Worm (Caenorhabditis elegans) whole organism, late embryonic: Measurements from ENCODE around the gene prp-8.
A peak's percentile ranks its signal among the peaks of the same experiment; 100 is the strongest.

ENCODE experiments used
- F13H6.1 ChIP-seq: sonication (generic microtip); optimal IDR thresholded peaks from 2 replicates; lab custom pipeline; 2016; ENCODE audit warnings: missing genetic modification characterization, missing compliant biosample characterization
- ceh-14 ChIP-seq: sonication (generic microtip); optimal IDR thresholded peaks from 2 replicates; lab custom pipeline; 2016; ENCODE audit warnings: missing genotype, missing genetic modification characterization, missing compliant biosample characterization
- ceh-18 ChIP-seq: sonication (generic microtip); optimal IDR thresholded peaks from 2 replicates; lab custom pipeline; 2016; ENCODE audit warnings: missing genetic modification characterization, missing compliant biosample characterization
- ceh-19 ChIP-seq: fragments of 200-800 bp; sonication (Bioruptor generic); optimal IDR thresholded peaks from 2 replicates; lab custom pipeline; 2018; ENCODE audit warnings: mild to moderate bottlenecking, missing genetic modification characterization, missing compliant biosample characterization
- ceh-2 ChIP-seq: sonication (generic microtip); optimal IDR thresholded peaks from 2 replicates; lab custom pipeline; 2016; ENCODE audit warnings: missing genotype, missing genetic modification characterization, missing compliant biosample characterization
- ceh-22 ChIP-seq: sonication (generic microtip); optimal IDR thresholded peaks from 2 replicates; lab custom pipeline; 2017; ENCODE audit warnings: missing biosample characterization, missing genetic modification characterization
- ceh-24 ChIP-seq: sonication (generic microtip); optimal IDR thresholded peaks from 2 replicates; lab custom pipeline; 2016; ENCODE audit warnings: mild to moderate bottlenecking, missing genetic modification characterization, missing compliant biosample characterization
- ceh-30 ChIP-seq: fragments of 150-350 bp; optimal IDR thresholded peaks from 2 replicates; lab custom pipeline; 2014; ENCODE audit warnings: missing biosample characterization, missing genetic modification characterization
- ceh-31 ChIP-seq: sonication (generic microtip); optimal IDR thresholded peaks from 2 replicates; lab custom pipeline; 2016; ENCODE audit warnings: missing genetic modification characterization, missing compliant biosample characterization
- ceh-34 ChIP-seq: sonication (generic microtip); optimal IDR thresholded peaks from 2 replicates; lab custom pipeline; 2016; ENCODE audit warnings: mild to moderate bottlenecking, missing genetic modification characterization, missing compliant biosample characterization
- ceh-45 ChIP-seq: fragments of 200-800 bp; sonication (Bioruptor generic); IDR thresholded peaks from 2 replicates; pipeline ENCODE4 v1.3.6; 2022; ENCODE audit warnings: missing genetic modification reagents, missing genetic modification characterization, missing compliant biosample characterization
- ceh-48 ChIP-seq: sonication (generic microtip); optimal IDR thresholded peaks from 2 replicates; lab custom pipeline; 2016; ENCODE audit warnings: missing genetic modification characterization, inconsistent platforms, missing compliant biosample characterization
- ceh-9 ChIP-seq: sonication (generic microtip); optimal IDR thresholded peaks from 2 replicates; lab custom pipeline; 2016; ENCODE audit warnings: mild to moderate bottlenecking, missing genetic modification characterization, inconsistent platforms, missing compliant biosample characterization
- che-1 ChIP-seq: sonication (generic microtip); optimal IDR thresholded peaks from 2 replicates; lab custom pipeline; 2016; ENCODE audit warnings: mild to moderate bottlenecking, missing genetic modification characterization, missing compliant biosample characterization
- dmd-4 ChIP-seq: sonication (generic microtip); optimal IDR thresholded peaks from 2 replicates; lab custom pipeline; 2016; ENCODE audit warnings: borderline replicate concordance, missing genetic modification characterization, missing compliant biosample characterization
- dve-1 ChIP-seq: sonication (generic microtip); optimal IDR thresholded peaks from 2 replicates; lab custom pipeline; 2017; ENCODE audit warnings: antibody characterized with exemption, mild to moderate bottlenecking, missing genetic modification characterization, missing compliant biosample characterization
- elt-2 ChIP-seq: sonication (generic microtip); optimal IDR thresholded peaks from 2 replicates; lab custom pipeline; 2016; ENCODE audit warnings: missing genetic modification reagents, missing genetic modification characterization, missing compliant biosample characterization
- elt-4 ChIP-seq: sonication (generic microtip); optimal IDR thresholded peaks from 2 replicates; lab custom pipeline; 2016; ENCODE audit warnings: missing genetic modification characterization, missing compliant biosample characterization
- ets-4 ChIP-seq: sonication (generic microtip); optimal IDR thresholded peaks from 2 replicates; lab custom pipeline; 2016; ENCODE audit warnings: missing genetic modification characterization, missing compliant biosample characterization
- eyg-1 ChIP-seq: sonication (generic microtip); optimal IDR thresholded peaks from 2 replicates; lab custom pipeline; 2016; ENCODE audit warnings: missing genotype, missing genetic modification characterization, missing compliant biosample characterization
- fax-1 ChIP-seq: sonication (generic microtip); optimal IDR thresholded peaks from 2 replicates; lab custom pipeline; 2016; ENCODE audit warnings: missing genotype, missing genetic modification characterization, missing compliant biosample characterization
- fkh-10 ChIP-seq: fragments of 150-350 bp; optimal IDR thresholded peaks from 2 replicates; lab custom pipeline; 2014; ENCODE audit warnings: missing biosample characterization, missing genetic modification reagents, missing genetic modification characterization
- gmeb-2 ChIP-seq: sonication (generic microtip); optimal IDR thresholded peaks from 2 replicates; lab custom pipeline; 2016; ENCODE audit warnings: missing genetic modification characterization, inconsistent platforms, missing compliant biosample characterization
- hlh-15 ChIP-seq: sonication (generic microtip); optimal IDR thresholded peaks from 2 replicates; lab custom pipeline; 2016; ENCODE audit warnings: missing genetic modification characterization, missing compliant biosample characterization
- hlh-6 ChIP-seq: sonication (generic microtip); optimal IDR thresholded peaks from 2 replicates; lab custom pipeline; 2016; ENCODE audit warnings: missing genotype, missing genetic modification characterization, missing compliant biosample characterization
- hlh-8 ChIP-seq: sonication (generic microtip); optimal IDR thresholded peaks from 2 replicates; lab custom pipeline; 2016; ENCODE audit warnings: missing genotype, missing genetic modification characterization, missing compliant biosample characterization
- lim-6 ChIP-seq: sonication (generic microtip); optimal IDR thresholded peaks from 2 replicates; lab custom pipeline; 2016; ENCODE audit warnings: missing genetic modification characterization, missing compliant biosample characterization
- madf-2 ChIP-seq: sonication (generic microtip); optimal IDR thresholded peaks from 2 replicates; lab custom pipeline; 2017; ENCODE audit warnings: missing genetic modification characterization, missing compliant biosample characterization
- nfya-1 ChIP-seq: sonication (generic microtip); optimal IDR thresholded peaks from 2 replicates; lab custom pipeline; 2017; ENCODE audit warnings: missing genetic modification characterization, mild to moderate bottlenecking, missing compliant biosample characterization, antibody characterized with exemption, moderate library complexity
- nhr-11 ChIP-seq: fragments of 150-350 bp; optimal IDR thresholded peaks from 2 replicates; lab custom pipeline; 2014; ENCODE audit warnings: missing biosample characterization, missing genetic modification characterization
- nhr-232 ChIP-seq: sonication (generic microtip); optimal IDR thresholded peaks from 2 replicates; lab custom pipeline; 2016; ENCODE audit warnings: missing genetic modification characterization, missing compliant biosample characterization
- npax-4 ChIP-seq: sonication (generic microtip); optimal IDR thresholded peaks from 2 replicates; lab custom pipeline; 2016; ENCODE audit warnings: missing genetic modification characterization, missing compliant biosample characterization
- pag-3 ChIP-seq: sonication (generic microtip); optimal IDR thresholded peaks from 2 replicates; lab custom pipeline; 2016; ENCODE audit warnings: missing compliant biosample characterization, missing genetic modification characterization, borderline replicate concordance
- pax-1 ChIP-seq: fragments of 150-350 bp; optimal IDR thresholded peaks from 2 replicates; lab custom pipeline; 2014; ENCODE audit warnings: missing biosample characterization, missing genetic modification characterization
- pha-2 ChIP-seq: sonication (generic microtip); optimal IDR thresholded peaks from 2 replicates; lab custom pipeline; 2017; ENCODE audit warnings: mild to moderate bottlenecking, missing genetic modification characterization, missing compliant biosample characterization
- pqm-1 ChIP-seq: sonication (generic microtip); optimal IDR thresholded peaks from 2 replicates; lab custom pipeline; 2016; ENCODE audit warnings: missing genetic modification characterization, missing compliant biosample characterization
- pros-1 ChIP-seq: fragments of 150-350 bp; optimal IDR thresholded peaks from 2 replicates; lab custom pipeline; 2014; ENCODE audit warnings: missing biosample characterization, missing genetic modification reagents, missing genetic modification characterization
- rnt-1 ChIP-seq: sonication (generic microtip); optimal IDR thresholded peaks from 2 replicates; lab custom pipeline; 2016; ENCODE audit warnings: missing genetic modification characterization, missing compliant biosample characterization
- sox-2 ChIP-seq: fragments of 200-800 bp; sonication (Bioruptor generic); IDR thresholded peaks from 2 replicates; pipeline ENCODE4 v1.3.6; 2022; ENCODE audit warnings: missing genetic modification reagents, missing genetic modification characterization, missing compliant biosample characterization
- sox-4 ChIP-seq: sonication (generic microtip); optimal IDR thresholded peaks from 2 replicates; lab custom pipeline; 2017; ENCODE audit warnings: mild to moderate bottlenecking, missing genetic modification characterization, inconsistent platforms, missing compliant biosample characterization
- syd-9 ChIP-seq: sonication (generic microtip); optimal IDR thresholded peaks from 2 replicates; lab custom pipeline; 2016; ENCODE audit warnings: mild to moderate bottlenecking, missing genetic modification characterization, moderate library complexity, missing compliant biosample characterization
- tbx-2 ChIP-seq: sonication (generic microtip); optimal IDR thresholded peaks from 2 replicates; lab custom pipeline; 2016; ENCODE audit warnings: missing genetic modification characterization, missing compliant biosample characterization
- unc-42 ChIP-seq: sonication (generic microtip); optimal IDR thresholded peaks from 2 replicates; lab custom pipeline; 2016; ENCODE audit warnings: missing genotype, missing genetic modification characterization, missing compliant biosample characterization
- unc-55 ChIP-seq: sonication (generic microtip); optimal IDR thresholded peaks from 2 replicates; lab custom pipeline; 2017; ENCODE audit warnings: missing biosample characterization, missing genetic modification reagents, missing genetic modification characterization
- ztf-16 ChIP-seq: sonication (generic microtip); optimal IDR thresholded peaks from 2 replicates; lab custom pipeline; 2017; ENCODE audit warnings: missing genetic modification characterization, missing compliant biosample characterization

The prp-8 gene

ce11 chrIII:8121132-8121531 lies 43.0 kb upstream of the prp-8 start, which contains the start of gene gei-8:
gei-8 (minus strand) TSS chrIII:8121232.
- TF ChIP-seq pag-3 (tag; lab: Kevin White, UChicago) (no peak), nhr-11 (tag; lab: Kevin White, UChicago) (no peak)

ce11 chrIII:8121923-8122322 lies 42.2 kb upstream of the prp-8 start:
- TF ChIP-seq syd-9 (no peak), hlh-8 (tag; lab: Kevin White, UChicago) (no peak), ceh-22 (tag; lab: Kevin White, UChicago) (no peak), ceh-2 (tag; lab: Kevin White, UChicago) (no peak), tbx-2 (tag; lab: Kevin White, UChicago) (no peak), ztf-16 (tag; lab: Kevin White, UChicago) (no peak), ceh-19 (GFP tag; lab: Kevin White, UChicago) (no peak), ceh-31 (no peak), fax-1 (no peak), eyg-1 (tag; lab: Kevin White, UChicago) (no peak), pax-1 (tag; lab: Kevin White, UChicago) (no peak), hlh-6 (no peak), ets-4 (no peak), dmd-4 (no peak), ceh-18 (tag; lab: Kevin White, UChicago) (no peak)

- TF ChIP-seq sox-2 (GFP tag; lab: Robert Waterston, UW) (peak; percentile 7; the same call in 1 of the 2 replicates), pax-1 (tag; lab: Kevin White, UChicago) (peak; percentile 66), unc-55 (GFP tag; lab: Kevin White, UChicago) (no peak), nfya-1 (tag; lab: Kevin White, UChicago) (peak; percentile 71), ceh-31 (peak; percentile 46), unc-42 (tag; lab: Kevin White, UChicago) (peak; percentile 41), madf-2 (no peak), ceh-9 (tag; lab: Kevin White, UChicago) (no peak), ceh-24 (tag; lab: Kevin White, UChicago) (no peak), syd-9 (no peak), che-1 (tag; lab: Kevin White, UChicago) (no peak), hlh-15 (tag; lab: Kevin White, UChicago) (no peak), F13H6.1 (no peak), sox-4 (tag; lab: Kevin White, UChicago) (no peak), hlh-6 (no peak), ets-4 (no peak), ceh-14 (no peak), pros-1 (tag; lab: Kevin White, UChicago) (no peak), eyg-1 (tag; lab: Kevin White, UChicago) (no peak), rnt-1 (peak; percentile 17), ceh-45 (GFP tag; lab: Robert Waterston, UW) (no peak), dmd-4 (no peak), tbx-2 (tag; lab: Kevin White, UChicago) (peak; percentile 13), nhr-232 (tag; lab: Kevin White, UChicago) (no peak), pag-3 (tag; lab: Kevin White, UChicago) (no peak), ceh-34 (tag; lab: Kevin White, UChicago) (no peak), elt-4 (tag; lab: Kevin White, UChicago) (no peak)
These were observed 39.9 kb upstream of the prp-8 start for ce11 chrIII:8124323-8124722.

- TF ChIP-seq tbx-2 (tag; lab: Kevin White, UChicago) (peak; percentile 30), nfya-1 (tag; lab: Kevin White, UChicago) (peak; percentile 63), pros-1 (tag; lab: Kevin White, UChicago) (no peak), ceh-31 (no peak), lim-6 (no peak), sox-4 (tag; lab: Kevin White, UChicago) (no peak), elt-2 (peak; percentile 18), ceh-30 (tag; lab: Kevin White, UChicago) (no peak), ceh-2 (tag; lab: Kevin White, UChicago) (no peak), npax-4 (tag; lab: Kevin White, UChicago) (no peak), gmeb-2 (tag; lab: Kevin White, UChicago) (no peak), pha-2 (tag; lab: Kevin White, UChicago) (no peak), unc-55 (GFP tag; lab: Kevin White, UChicago) (no peak), fkh-10 (GFP tag; lab: Kevin White, UChicago) (no peak), ztf-16 (tag; lab: Kevin White, UChicago) (no peak), ceh-48 (tag; lab: Kevin White, UChicago) (no peak), pqm-1 (tag; lab: Kevin White, UChicago) (no peak), hlh-6 (no peak), dve-1 (tag; lab: Kevin White, UChicago) (peak; percentile 10)
These were observed 38.9 kb upstream of the prp-8 start for ce11 chrIII:8125234-8125633.
